Fruit fly (Drosophila melanogaster) whole organism, embryonic: ENCODE data around the gene Mst89B.

ENCODE experiments used
- ATbp ChIP-seq: fragments of 200-800 bp; sonication (Bioruptor generic); optimal IDR thresholded peaks from 2 replicates; lab custom pipeline; 2017; ENCODE audit warnings: missing biosample characterization, mild to moderate bottlenecking, missing genetic modification characterization, missing genetic modification reagents
- Aef1 ChIP-seq: fragments of 200-800 bp; sonication (Bioruptor generic); IDR thresholded peaks from 3 replicates; pipeline ENCODE4 v1.3.6; 2022; ENCODE audit warnings: missing biosample characterization, missing genetic modification characterization
- Blimp-1 ChIP-seq: fragments of 200-800 bp; sonication (Bioruptor generic); optimal IDR thresholded peaks from 3 replicates; lab custom pipeline; 2018; ENCODE audit warnings: missing biosample characterization, missing genetic modification characterization, mild to moderate bottlenecking, moderate library complexity, missing genetic modification reagents
- CG10147 ChIP-seq: fragments of 200-800 bp; sonication (Bioruptor generic); optimal IDR thresholded peaks from 2 replicates; lab custom pipeline; 2019; ENCODE audit warnings: missing biosample characterization, mild to moderate bottlenecking, missing genetic modification characterization, moderate library complexity
- CG11456 ChIP-seq: fragments of 200-800 bp; sonication (Bioruptor generic); IDR thresholded peaks from 3 replicates; pipeline ENCODE4 v1.3.6; 2022; ENCODE audit warnings: missing biosample characterization, missing genetic modification characterization
- CG11695 ChIP-seq: fragments of 200-800 bp; sonication (Bioruptor generic); IDR thresholded peaks from 3 replicates; pipeline ENCODE4 v1.3.6; 2022; ENCODE audit warnings: missing biosample characterization, missing genetic modification characterization
- CG1233 ChIP-seq: fragments of 200-800 bp; sonication (Bioruptor generic); optimal IDR thresholded peaks from 4 replicates; lab custom pipeline; 2018; ENCODE audit warnings: missing biosample characterization, mild to moderate bottlenecking, missing genetic modification characterization
- CG1529 ChIP-seq: fragments of 200-800 bp; sonication (Bioruptor generic); optimal IDR thresholded peaks from 3 replicates; lab custom pipeline; 2018; ENCODE audit warnings: missing biosample characterization, missing genetic modification characterization
- CG17385 ChIP-seq: fragments of 200-800 bp; sonication (Bioruptor generic); optimal IDR thresholded peaks from 3 replicates; lab custom pipeline; 2018; ENCODE audit warnings: missing biosample characterization, mild to moderate bottlenecking, missing genetic modification characterization
- CG18764 ChIP-seq: fragments of 200-800 bp; sonication (Bioruptor generic); optimal IDR thresholded peaks from 3 replicates; lab custom pipeline; 2016; ENCODE audit warnings: missing biosample characterization, missing genetic modification characterization
- CG32767 ChIP-seq: fragments of 200-800 bp; sonication (Bioruptor generic); IDR thresholded peaks from 2 replicates; pipeline ENCODE4 v1.3.6; 2022; ENCODE audit warnings: missing biosample characterization, missing genetic modification characterization
- CG4360 ChIP-seq: fragments of 200-800 bp; sonication (Bioruptor generic); IDR thresholded peaks from 2 replicates; pipeline ENCODE4 v1.3.6; 2022; ENCODE audit warnings: missing biosample characterization, missing genetic modification characterization
- CG4707 ChIP-seq: fragments of 200-800 bp; sonication (Bioruptor generic); optimal IDR thresholded peaks from 2 replicates; lab custom pipeline; 2018; ENCODE audit warnings: missing biosample characterization, mild to moderate bottlenecking, missing genetic modification characterization, moderate library complexity
- CG5180 ChIP-seq: fragments of 200-800 bp; sonication (Bioruptor generic); optimal IDR thresholded peaks from 3 replicates; lab custom pipeline; 2017; ENCODE audit warnings: missing biosample characterization, missing genetic modification characterization, mild to moderate bottlenecking, moderate library complexity, missing genetic modification reagents
- CG6272 ChIP-seq: fragments of 200-800 bp; sonication (Bioruptor generic); IDR thresholded peaks from 2 replicates; pipeline ENCODE4 v1.3.6; 2022; ENCODE audit warnings: missing biosample characterization, missing genetic modification characterization
- CG7839 ChIP-seq: fragments of 200-800 bp; sonication (Bioruptor generic); optimal IDR thresholded peaks from 3 replicates; lab custom pipeline; 2018; ENCODE audit warnings: missing biosample characterization, mild to moderate bottlenecking, missing genetic modification characterization, moderate library complexity
- CG8388 ChIP-seq: fragments of 200-800 bp; sonication (Bioruptor generic); optimal IDR thresholded peaks from 2 replicates; lab custom pipeline; 2019; ENCODE audit warnings: missing biosample characterization, mild to moderate bottlenecking, missing genetic modification characterization, moderate library complexity
- CG9876 ChIP-seq: fragments of 200-800 bp; sonication (Bioruptor generic); optimal IDR thresholded peaks from 2 replicates; lab custom pipeline; 2016; ENCODE audit warnings: missing biosample characterization, missing genetic modification characterization
- CkIIα-i1 ChIP-seq: fragments of 200-800 bp; sonication (Bioruptor generic); IDR thresholded peaks from 2 replicates; pipeline ENCODE4 v1.3.6; 2022; ENCODE audit warnings: missing biosample characterization, missing genetic modification characterization
- CoRest ChIP-seq: fragments of 200-800 bp; sonication (Bioruptor generic); optimal IDR thresholded peaks from 3 replicates; lab custom pipeline; 2018; ENCODE audit warnings: missing biosample characterization, mild to moderate bottlenecking, missing genetic modification characterization, moderate library complexity
- Eip74EF ChIP-seq, 2 experiments: fragments of 200-800 bp in 1 of 2; fragments of >200 bp in 1 of 2; sonication (Bioruptor generic) in 1 of 2; optimal IDR thresholded peaks; 2 replicates each; lab custom pipeline; 2017 to 2019; ENCODE audit warnings: missing biosample characterization in 2 of 2, missing genetic modification characterization in 2 of 2, mild to moderate bottlenecking in 1 of 2, moderate library complexity in 1 of 2
- Ets65A ChIP-seq: fragments of 200-800 bp; sonication (Bioruptor generic); peaks from one replicate; lab custom pipeline; 2016; ENCODE audit warnings: missing biosample characterization, missing genetic modification characterization
- Fer3 ChIP-seq: fragments of 200-800 bp; sonication (Bioruptor generic); optimal IDR thresholded peaks from 2 replicates; lab custom pipeline; 2018; ENCODE audit warnings: missing biosample characterization, mild to moderate bottlenecking, missing genetic modification characterization, moderate library complexity
- Hr3 ChIP-seq: fragments of 200-800 bp; sonication (Bioruptor generic); optimal IDR thresholded peaks from 3 replicates; lab custom pipeline; 2016; ENCODE audit warnings: missing biosample characterization, missing genetic modification characterization
- Hsf ChIP-seq: fragments of 200-800 bp; sonication (Bioruptor generic); optimal IDR thresholded peaks from 3 replicates; lab custom pipeline; 2016; ENCODE audit warnings: missing biosample characterization, missing genetic modification characterization
- Lpt ChIP-seq: fragments of >200 bp; optimal IDR thresholded peaks from 2 replicates; lab custom pipeline; 2018; ENCODE audit warnings: missing biosample characterization, missing genetic modification characterization
- NC2α ChIP-seq: fragments of 200-800 bp; sonication (Bioruptor generic); optimal IDR thresholded peaks from 2 replicates; lab custom pipeline; 2016; ENCODE audit warnings: missing biosample characterization, missing genetic modification characterization
- NFAT ChIP-seq: fragments of 200-800 bp; sonication (Bioruptor generic); IDR thresholded peaks from 2 replicates; pipeline ENCODE4 v1.3.6; 2022; ENCODE audit warnings: missing biosample characterization, missing genetic modification characterization
- Oli ChIP-seq: fragments of 200-800 bp; sonication (Bioruptor generic); optimal IDR thresholded peaks from 2 replicates; lab custom pipeline; 2018; ENCODE audit warnings: missing biosample characterization, mild to moderate bottlenecking, missing genetic modification characterization, moderate library complexity
- Opbp ChIP-seq: fragments of 200-800 bp; sonication (Bioruptor generic); IDR thresholded peaks from 3 replicates; pipeline ENCODE4 v1.3.6; 2022; ENCODE audit warnings: missing biosample characterization, missing genetic modification characterization; ENCODE audit not compliant: partially characterized antibody
- Optix ChIP-seq: fragments of 200-800 bp; sonication (Bioruptor generic); IDR thresholded peaks from 3 replicates; pipeline ENCODE4 v1.3.6; 2022; ENCODE audit warnings: missing biosample characterization, missing genetic modification characterization
- ab ChIP-seq: fragments of 200-800 bp; sonication (Bioruptor generic); optimal IDR thresholded peaks from 2 replicates; lab custom pipeline; 2016; ENCODE audit warnings: missing biosample characterization, missing genetic modification characterization
- ap ChIP-seq: fragments of 200-800 bp; sonication (Bioruptor generic); IDR thresholded peaks from 2 replicates; pipeline ENCODE4 v1.3.6; 2022; ENCODE audit warnings: missing biosample characterization, missing genetic modification characterization
- bbx ChIP-seq: fragments of 200-800 bp; sonication (Bioruptor generic); IDR thresholded peaks from 2 replicates; pipeline ENCODE4 v1.3.6; 2022; ENCODE audit warnings: missing biosample characterization, missing genetic modification characterization; ENCODE audit not compliant: partially characterized antibody
- ci ChIP-seq: fragments of 200-800 bp; sonication (Bioruptor generic); IDR thresholded peaks from 3 replicates; pipeline ENCODE4 v1.3.6; 2022; ENCODE audit warnings: missing biosample characterization, missing genetic modification characterization
- dmrt11E ChIP-seq: fragments of 200-800 bp; sonication (Bioruptor generic); optimal IDR thresholded peaks from 3 replicates; lab custom pipeline; 2018; ENCODE audit warnings: missing biosample characterization, mild to moderate bottlenecking, missing genetic modification characterization, moderate library complexity
- dysf ChIP-seq: fragments of 200-800 bp; sonication (Bioruptor generic); IDR thresholded peaks from 3 replicates; pipeline ENCODE4 v1.3.6; 2022; ENCODE audit warnings: missing biosample characterization, missing genetic modification characterization
- ems ChIP-seq: fragments of 200-800 bp; sonication (Bioruptor generic); optimal IDR thresholded peaks from 3 replicates; lab custom pipeline; 2016; ENCODE audit warnings: missing biosample characterization, missing genetic modification characterization
- exex ChIP-seq: fragments of 200-800 bp; sonication (Bioruptor generic); optimal IDR thresholded peaks from 4 replicates; lab custom pipeline; 2018; ENCODE audit warnings: missing biosample characterization, mild to moderate bottlenecking, missing genetic modification characterization, moderate library complexity
- fd3F ChIP-seq: fragments of 200-800 bp; sonication (Bioruptor generic); optimal IDR thresholded peaks from 2 replicates; lab custom pipeline; 2018; ENCODE audit warnings: missing biosample characterization, mild to moderate bottlenecking, missing genetic modification characterization, moderate library complexity
- gfzf ChIP-seq: fragments of 200-800 bp; sonication (Bioruptor generic); optimal IDR thresholded peaks from 2 replicates; lab custom pipeline; 2016; ENCODE audit warnings: missing biosample characterization, mild to moderate bottlenecking, missing genetic modification characterization, moderate library complexity
- grau ChIP-seq: fragments of 200-800 bp; optimal IDR thresholded peaks from 3 replicates; lab custom pipeline; 2019; ENCODE audit warnings: missing biosample characterization, mild to moderate bottlenecking, missing genetic modification characterization, moderate library complexity
- gro ChIP-seq: fragments of 200-800 bp; sonication (Bioruptor generic); optimal IDR thresholded peaks from 2 replicates; lab custom pipeline; 2016; ENCODE audit warnings: missing biosample characterization, missing genetic modification characterization
- gsb ChIP-seq: fragments of 200-800 bp; sonication (Bioruptor generic); IDR thresholded peaks from 2 replicates; pipeline ENCODE4 v1.3.6; 2022; ENCODE audit warnings: missing biosample characterization, missing genetic modification characterization
- ham ChIP-seq: fragments of 200-800 bp; sonication (Bioruptor generic); IDR thresholded peaks from 2 replicates; pipeline ENCODE4 v1.3.6; 2022; ENCODE audit warnings: missing biosample characterization, missing genetic modification characterization
- tin ChIP-seq: fragments of 200-800 bp; sonication (Bioruptor generic); optimal IDR thresholded peaks from 3 replicates; lab custom pipeline; 2016; ENCODE audit warnings: missing biosample characterization, missing genetic modification characterization
- tll ChIP-seq, 2 experiments: fragments of 200-800 bp in 1 of 2; fragments of >200 bp in 1 of 2; sonication (Bioruptor generic) in 1 of 2; optimal IDR thresholded peaks; 2 replicates each; lab custom pipeline; 2017 to 2019; ENCODE audit warnings: missing biosample characterization in 2 of 2, missing genetic modification characterization in 2 of 2, mild to moderate bottlenecking in 1 of 2, moderate library complexity in 1 of 2
- tx ChIP-seq: fragments of 200-800 bp; sonication (Bioruptor generic); optimal IDR thresholded peaks from 2 replicates; lab custom pipeline; 2016; ENCODE audit warnings: missing biosample characterization, missing genetic modification characterization
- wor ChIP-seq: fragments of 200-800 bp; sonication (Bioruptor generic); IDR thresholded peaks from 2 replicates; pipeline ENCODE4 v1.3.6; 2022; ENCODE audit warnings: missing biosample characterization, missing genetic modification characterization

The Mst89B gene

dm6 chr3R:16223252-16224037 lies 43.4 kb upstream of the Mst89B start (continued):
- no peak for TF ChIP-seq CkIIα-i1
- TF ChIP-seq CG6272 (GFP tag; lab: Robert Waterston, UW), result no peak
- no peak for TF ChIP-seq CG11456 (GFP tag; lab: Robert Waterston, UW)
- no peak for TF ChIP-seq CG1529 (GFP tag; lab: Kevin White, UChicago)
- TF ChIP-seq CG1233, result peak; percentile 46
- no peak for TF ChIP-seq ham (GFP tag; lab: Robert Waterston, UW)
- no peak for TF ChIP-seq CG18764 (GFP tag; lab: Kevin White, UChicago)
- peak; percentile 38; the same call in 1 of the 2 replicates for TF ChIP-seq NFAT (GFP tag; lab: Robert Waterston, UW)
- TF ChIP-seq tll (GFP tag; optimal IDR thresholded peaks at IDR 0.05; lab: Kevin White, UChicago), result no peak
- no peak for TF ChIP-seq Aef1
- peak; percentile 57; the same call in 1 of the 2 replicates for TF ChIP-seq CG4360
- TF ChIP-seq CG8388 (GFP tag; lab: Kevin White, UChicago), result no peak
- no peak for TF ChIP-seq CG32767 (GFP tag; lab: Robert Waterston, UW)
- no peak for TF ChIP-seq wor (GFP tag; lab: Robert Waterston, UW)
- TF ChIP-seq gfzf (GFP tag; lab: Kevin White, UChicago), result no peak
- TF ChIP-seq Lpt, result no peak
- peak; percentile 39 for TF ChIP-seq CoRest (tag; lab: Kevin White, UChicago)
- no peak for TF ChIP-seq tx (GFP tag; lab: Kevin White, UChicago)
- peak; percentile 16 for TF ChIP-seq Fer3 (tag; lab: Kevin White, UChicago)
- peak in 1 of 2 experiments; percentile 23 for TF ChIP-seq Eip74EF (GFP tag; optimal IDR thresholded peaks at IDR 0.05; lab: Kevin White, UChicago)
- TF ChIP-seq exex, result no peak
- peak; percentile 49 for TF ChIP-seq Ets65A (GFP tag; lab: Kevin White, UChicago)
- peak; percentile 3 for TF ChIP-seq CG10147
- TF ChIP-seq Optix (GFP tag; lab: Robert Waterston, UW), result no peak
- TF ChIP-seq CG9876, result no peak
- no peak for TF ChIP-seq gsb (GFP tag; lab: Robert Waterston, UW)
- peak; percentile 60; the same call in 2 of the 3 replicates for TF ChIP-seq Opbp (GFP tag; lab: Robert Waterston, UW)
- peak; percentile 28 for TF ChIP-seq Hr3 (GFP tag; lab: Kevin White, UChicago)
- peak; percentile 73 for TF ChIP-seq CG5180 (GFP tag; lab: Kevin White, UChicago)
- TF ChIP-seq Oli (tag; lab: Kevin White, UChicago), result peak; percentile 51
- no peak for TF ChIP-seq dmrt11E
- TF ChIP-seq Blimp-1 (GFP tag; lab: Kevin White, UChicago), result peak; percentile 25
- TF ChIP-seq dysf (GFP tag; lab: Robert Waterston, UW), result no peak
- no peak for TF ChIP-seq tin (GFP tag; lab: Kevin White, UChicago)
- no peak for TF ChIP-seq gro
- TF ChIP-seq ATbp, result no peak
- peak; percentile 11 for TF ChIP-seq Hsf (GFP tag; lab: Kevin White, UChicago)
- 0 out of 3 replicates have a peak, but pooled peaks have one; percentile 25 for TF ChIP-seq CG11695 (GFP tag; lab: Robert Waterston, UW)
- no peak for TF ChIP-seq fd3F (GFP tag; lab: Kevin White, UChicago)
- TF ChIP-seq ab (GFP tag; lab: Kevin White, UChicago), result no peak
- TF ChIP-seq ems (GFP tag; lab: Kevin White, UChicago), result no peak
- peak; percentile 70 for TF ChIP-seq CG7839 (tag; lab: Kevin White, UChicago)
- peak; percentile 50 for TF ChIP-seq bbx
- TF ChIP-seq ci, result peak; percentile 67; the same call in 2 of the 3 replicates
- peak; percentile 59 for TF ChIP-seq grau
- no peak for TF ChIP-seq ap (GFP tag; lab: Robert Waterston, UW)
- no peak for TF ChIP-seq NC2α
- peak; percentile 32 for TF ChIP-seq CG4707 (GFP tag; lab: Kevin White, UChicago)
- TF ChIP-seq CG17385, result peak; percentile 30
